Worm (Caenorhabditis elegans) whole organism, young adult: ENCODE results near the gene vha-18.
A peak's percentile ranks its signal among the peaks of the same experiment; 100 is the strongest.

Source experiments
- B0261.1 ChIP-seq: sonication (generic microtip); optimal IDR thresholded peaks from 2 replicates; lab custom pipeline; 2016; ENCODE audit warnings: mild to moderate bottlenecking, missing genetic modification characterization, moderate library complexity, missing compliant biosample characterization
- B0336.3 ChIP-seq: fragments of 200-800 bp; sonication (Bioruptor generic); IDR thresholded peaks from 2 replicates; pipeline ENCODE4 v1.3.6; 2022; ENCODE audit warnings: missing genetic modification characterization, missing compliant biosample characterization
- F33H1.4 ChIP-seq: fragments of 200-800 bp; sonication (Bioruptor generic); IDR thresholded peaks from 2 replicates; pipeline ENCODE4 v1.3.6; 2022; ENCODE audit warnings: missing genetic modification reagents, missing genetic modification characterization, missing compliant biosample characterization
- F57C9.4 ChIP-seq: sonication (generic microtip); optimal IDR thresholded peaks from 2 replicates; lab custom pipeline; 2017; ENCODE audit warnings: mild to moderate bottlenecking, missing genetic modification characterization, missing compliant biosample characterization
- T07F8.4 ChIP-seq: sonication (generic microtip); optimal IDR thresholded peaks from 2 replicates; lab custom pipeline; 2016; ENCODE audit warnings: mild to moderate bottlenecking, missing genetic modification characterization, moderate library complexity, missing compliant biosample characterization
- Y53G8AR.9 ChIP-seq: fragments of 200-800 bp; sonication (Bioruptor generic); conservative IDR thresholded peaks from 2 replicates; pipeline ENCODE4 v1.3.6; 2022; ENCODE audit warnings: missing genetic modification reagents, missing genetic modification characterization, missing compliant biosample characterization
- Y67H2A.10 ChIP-seq: fragments of 200-800 bp; sonication (Bioruptor generic); conservative IDR thresholded peaks from 2 replicates; pipeline ENCODE4 v1.3.6; 2022; ENCODE audit warnings: missing genetic modification reagents, missing genetic modification characterization, missing compliant biosample characterization
- atf-7 ChIP-seq: sonication (generic microtip); optimal IDR thresholded peaks from 2 replicates; lab custom pipeline; 2017; ENCODE audit warnings: mild to moderate bottlenecking, missing genetic modification characterization, missing compliant biosample characterization
- athp-1 ChIP-seq: sonication (generic microtip); optimal IDR thresholded peaks from 2 replicates; lab custom pipeline; 2017; ENCODE audit warnings: mild to moderate bottlenecking, missing genetic modification characterization, missing compliant biosample characterization
- attf-3 ChIP-seq: fragments of 200-800 bp; sonication (Bioruptor generic); conservative IDR thresholded peaks from 2 replicates; pipeline ENCODE4 v1.3.6; 2022; ENCODE audit warnings: missing genetic modification reagents, missing genetic modification characterization, missing compliant biosample characterization
- ceh-100 ChIP-seq: fragments of 200-800 bp; sonication (Bioruptor generic); IDR thresholded peaks from 2 replicates; pipeline ENCODE4 v1.3.6; 2022; ENCODE audit warnings: missing genetic modification reagents, missing genetic modification characterization, missing compliant biosample characterization
- ceh-40 ChIP-seq: fragments of 200-800 bp; sonication (Bioruptor generic); IDR thresholded peaks from 2 replicates; pipeline ENCODE4 v1.3.6; 2022; ENCODE audit warnings: missing genetic modification characterization, missing compliant biosample characterization
- ceh-79 ChIP-seq: sonication (generic microtip); optimal IDR thresholded peaks from 2 replicates; lab custom pipeline; 2017; ENCODE audit warnings: mild to moderate bottlenecking, missing genetic modification characterization, missing compliant biosample characterization
- chd-7 ChIP-seq: sonication (generic microtip); optimal IDR thresholded peaks from 2 replicates; lab custom pipeline; 2016; ENCODE audit warnings: mild to moderate bottlenecking, missing genetic modification characterization, moderate library complexity, missing compliant biosample characterization
- die-1 ChIP-seq: sonication (generic microtip); optimal IDR thresholded peaks from 2 replicates; lab custom pipeline; 2016; ENCODE audit warnings: missing genotype, mild to moderate bottlenecking, missing genetic modification characterization, missing compliant biosample characterization
- dox-1 ChIP-seq: fragments of 200-800 bp; sonication (Bioruptor generic); IDR thresholded peaks from 2 replicates; pipeline ENCODE4 v1.3.6; 2022; ENCODE audit warnings: missing genetic modification reagents, missing genetic modification characterization, missing compliant biosample characterization
- efl-1 ChIP-seq: fragments of 150-350 bp; optimal IDR thresholded peaks from 2 replicates; lab custom pipeline; 2014; ENCODE audit warnings: missing biosample characterization, missing genetic modification reagents, missing genetic modification characterization
- gei-17 ChIP-seq: fragments of 200-800 bp; sonication (Bioruptor generic); optimal IDR thresholded peaks from 2 replicates; lab custom pipeline; 2018; ENCODE audit warnings: mild to moderate bottlenecking, missing genetic modification characterization, missing compliant biosample characterization
- hlh-12 ChIP-seq: sonication (generic microtip); optimal IDR thresholded peaks from 2 replicates; lab custom pipeline; 2016; ENCODE audit warnings: missing genetic modification characterization, missing compliant biosample characterization
- hmg-20 ChIP-seq: fragments of 200-800 bp; sonication (Bioruptor generic); IDR thresholded peaks from 2 replicates; pipeline ENCODE4 v1.3.6; 2022; ENCODE audit warnings: missing genetic modification reagents, missing genetic modification characterization, missing compliant biosample characterization
- hsf-1 ChIP-seq: fragments of 200-800 bp; sonication (Bioruptor generic); IDR thresholded peaks from 2 replicates; pipeline ENCODE4 v1.3.6; 2022; ENCODE audit warnings: missing genetic modification reagents, missing genetic modification characterization, missing compliant biosample characterization
- madf-10 ChIP-seq: sonication (generic microtip); optimal IDR thresholded peaks from 2 replicates; lab custom pipeline; 2016; ENCODE audit warnings: mild to moderate bottlenecking, missing genetic modification characterization, missing compliant biosample characterization
- madf-3 ChIP-seq: fragments of 200-800 bp; sonication (Bioruptor generic); IDR thresholded peaks from 2 replicates; pipeline ENCODE4 v1.3.6; 2022; ENCODE audit warnings: missing genetic modification reagents, missing genetic modification characterization, missing compliant biosample characterization
- madf-6 ChIP-seq: fragments of 200-800 bp; sonication (Bioruptor generic); IDR thresholded peaks from 2 replicates; pipeline ENCODE4 v1.3.6; 2022; ENCODE audit warnings: missing genetic modification reagents, missing genetic modification characterization, missing compliant biosample characterization
- mxl-1 ChIP-seq: sonication (generic microtip); optimal IDR thresholded peaks from 2 replicates; lab custom pipeline; 2016; ENCODE audit warnings: missing genetic modification characterization, missing compliant biosample characterization
- nfya-2 ChIP-seq: fragments of 200-800 bp; sonication (Bioruptor generic); IDR thresholded peaks from 2 replicates; pipeline ENCODE4 v1.3.6; 2022; ENCODE audit warnings: missing genetic modification reagents, missing genetic modification characterization, missing compliant biosample characterization
- nhr-120 ChIP-seq: fragments of 200-800 bp; sonication (Bioruptor generic); IDR thresholded peaks from 2 replicates; pipeline ENCODE4 v1.3.6; 2022; ENCODE audit warnings: missing genetic modification characterization, missing compliant biosample characterization
- nhr-27 ChIP-seq: fragments of 200-800 bp; sonication (Bioruptor generic); optimal IDR thresholded peaks from 2 replicates; lab custom pipeline; 2018; ENCODE audit warnings: mild to moderate bottlenecking, missing genetic modification characterization, moderate library complexity, missing compliant biosample characterization
- nhr-80 ChIP-seq: sonication (generic microtip); optimal IDR thresholded peaks from 2 replicates; lab custom pipeline; 2016; ENCODE audit warnings: missing genetic modification characterization, missing compliant biosample characterization
- nhr-90 ChIP-seq: sonication (generic microtip); optimal IDR thresholded peaks from 2 replicates; lab custom pipeline; 2016; ENCODE audit warnings: missing genotype, mild to moderate bottlenecking, missing genetic modification characterization, missing compliant biosample characterization
- rpc-1 ChIP-seq, 2 experiments: fragments of 150-350 bp in 1 of 2; sonication (generic microtip) in 1 of 2; optimal IDR thresholded peaks; 2 replicates each; lab custom pipeline; 2014 to 2018; ENCODE audit warnings: missing biosample characterization in 1 of 2, missing genetic modification characterization in 1 of 2, missing genetic modification reagents in 1 of 2, missing genotype in 1 of 2
- sdz-38 ChIP-seq: sonication (generic microtip); optimal IDR thresholded peaks from 2 replicates; lab custom pipeline; 2016; ENCODE audit warnings: missing genotype, missing genetic modification characterization, missing compliant biosample characterization
- sea-2 ChIP-seq: fragments of 200-800 bp; sonication (Bioruptor generic); IDR thresholded peaks from 2 replicates; pipeline ENCODE4 v1.3.6; 2022; ENCODE audit warnings: missing genetic modification characterization, missing compliant biosample characterization
- snpc-1.1 ChIP-seq: sonication (generic microtip); optimal IDR thresholded peaks from 2 replicates; lab custom pipeline; 2017; ENCODE audit warnings: missing genetic modification characterization, mild to moderate bottlenecking, missing compliant biosample characterization, antibody characterized with exemption, moderate library complexity, missing genotype, missing genetic modification reagents; ENCODE audit not compliant: insufficient read depth
- tbp1 ChIP-seq: fragments of 200-800 bp; sonication (Bioruptor generic); optimal IDR thresholded peaks from 2 replicates; lab custom pipeline; 2018; ENCODE audit warnings: mild to moderate bottlenecking, missing genetic modification characterization, missing compliant biosample characterization

Gene vha-18

ce11 chrV:8384809-8385208 is 28.5 kb downstream of the vha-18 start (continued):
- TF ChIP-seq T07F8.4 (tag; lab: Kevin White, UChicago) (no peak), nhr-90 (tag; lab: Kevin White, UChicago) (peak; percentile 70), madf-10 (tag; lab: Kevin White, UChicago) (no peak), nhr-120 (GFP tag; lab: Robert Waterston, UW) (no peak), chd-7 (tag; lab: Kevin White, UChicago) (no peak), hmg-20 (no peak), hsf-1 (no peak), snpc-1.1 (tag; lab: Kevin White, UChicago) (no peak), madf-3 (no peak), F57C9.4 (tag; lab: Kevin White, UChicago) (no peak), dox-1 (GFP tag; lab: Robert Waterston, UW) (no peak), ceh-40 (peak; percentile 6; the same call in 1 of the 2 replicates), Y53G8AR.9 (peak; percentile 68; the same call in 1 of the 2 replicates), madf-6 (no peak), hlh-12 (tag; lab: Kevin White, UChicago) (no peak)
- TF ChIP-seq, all 124 proteins: peak for 7

ce11 chrV:8383716-8384115 is 29.6 kb downstream of the vha-18 start, which contains the start of gene F52E1.14:
F52E1.14 (plus strand) TSS chrV:8383922.
- TF ChIP-seq atf-7, result peak; percentile 37
- TF ChIP-seq nhr-80 (tag; lab: Kevin White, UChicago), result peak; percentile 74
- no peak for TF ChIP-seq nfya-2 (GFP tag; lab: Robert Waterston, UW)
- no peak for TF ChIP-seq B0261.1 (tag; lab: Kevin White, UChicago)
- peak; percentile 0 for TF ChIP-seq tbp1

DNA sequence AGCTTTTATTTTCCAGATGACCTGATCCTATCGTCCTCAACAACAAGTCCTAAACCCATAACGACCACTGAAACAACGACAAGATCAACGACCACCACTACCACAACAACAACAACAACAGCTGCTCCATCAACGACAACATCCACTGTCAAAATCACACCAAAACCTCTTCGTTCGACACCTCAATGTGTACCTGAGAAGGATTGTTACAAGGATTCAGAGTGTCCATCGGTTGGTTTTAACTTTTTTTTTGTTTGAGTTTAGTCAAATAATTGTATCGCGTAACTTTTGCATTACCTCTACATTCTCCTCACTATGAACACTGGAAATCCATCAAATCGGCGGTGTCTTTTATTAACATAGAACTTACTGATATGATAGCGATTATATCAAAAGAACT is 33.2 kb downstream of the vha-18 start:
- TF ChIP-seq mxl-1, result no peak
- TF ChIP-seq nhr-27 (tag; lab: Kevin White, UChicago), result no peak
- TF ChIP-seq sea-2 (GFP tag; lab: Robert Waterston, UW), result no peak
- TF ChIP-seq die-1 (tag; lab: Kevin White, UChicago), result no peak
- no peak for TF ChIP-seq efl-1
- TF ChIP-seq Y67H2A.10, result no peak
- TF ChIP-seq F33H1.4 (GFP tag; lab: Robert Waterston, UW), result no peak
- no peak for TF ChIP-seq chd-7 (tag; lab: Kevin White, UChicago)
- no peak for TF ChIP-seq sdz-38 (tag; lab: Kevin White, UChicago)
- TF ChIP-seq B0336.3 (GFP tag; lab: Robert Waterston, UW), result no peak
- TF ChIP-seq gei-17 (GFP tag; lab: Kevin White, UChicago), result no peak
- TF ChIP-seq athp-1 (tag; lab: Kevin White, UChicago), result no peak
- TF ChIP-seq nfya-2 (GFP tag; lab: Robert Waterston, UW), result no peak
- TF ChIP-seq rpc-1 (optimal IDR thresholded peaks at IDR 0.05; lab: Kevin White, UChicago), result no peak
- no peak for TF ChIP-seq rpc-1 (tag; optimal IDR thresholded peaks at IDR 0.05; lab: Kevin White, UChicago)
- no peak for TF ChIP-seq attf-3
- TF ChIP-seq nhr-90 (tag; lab: Kevin White, UChicago), result no peak

- TF ChIP-seq ceh-100 (GFP tag; lab: Robert Waterston, UW) (no peak), ceh-79 (tag; lab: Kevin White, UChicago) (no peak)
These were observed 34.1 kb downstream of the vha-18 start, which contains the start of gene F52E1.5 for ce11 chrV:8379206-8379605. F52E1.5 (plus strand) TSS chrV:8379506.
